Worm (Caenorhabditis elegans) whole organism, early embryonic: ENCODE data around the gene gck-1.

ENCODE experiments used
- F13C5.2 ChIP-seq: sonication (generic microtip); optimal IDR thresholded peaks from 2 replicates; lab custom pipeline; 2017; ENCODE audit warnings: mild to moderate bottlenecking, missing genetic modification characterization, inconsistent platforms, missing compliant biosample characterization
- aly-1 ChIP-seq: sonication (generic microtip); optimal IDR thresholded peaks from 2 replicates; lab custom pipeline; 2016; ENCODE audit warnings: missing genetic modification characterization, missing compliant biosample characterization
- ama-1 ChIP-seq: fragments of 150-350 bp; optimal IDR thresholded peaks from 2 replicates; lab custom pipeline; 2014
- ceh-13 ChIP-seq: fragments of 200-800 bp; sonication (Bioruptor generic); optimal IDR thresholded peaks from 2 replicates; lab custom pipeline; 2018; ENCODE audit warnings: mild to moderate bottlenecking, missing genetic modification characterization, missing compliant biosample characterization
- ceh-36 ChIP-seq: sonication (generic microtip); optimal IDR thresholded peaks from 2 replicates; lab custom pipeline; 2016; ENCODE audit warnings: missing genetic modification characterization, inconsistent platforms, missing compliant biosample characterization
- ets-7 ChIP-seq: sonication (generic microtip); optimal IDR thresholded peaks from 2 replicates; lab custom pipeline; 2016; ENCODE audit warnings: missing genotype, missing genetic modification characterization, missing compliant biosample characterization
- flt-1 ChIP-seq: fragments of 200-800 bp; sonication (Bioruptor generic); IDR thresholded peaks from 2 replicates; pipeline ENCODE4 v1.3.6; 2022; ENCODE audit warnings: missing genetic modification characterization, missing compliant biosample characterization
- hmbx-1 ChIP-seq: sonication (generic microtip); optimal IDR thresholded peaks from 2 replicates; lab custom pipeline; 2016; ENCODE audit warnings: mild to moderate bottlenecking, missing genetic modification characterization, missing compliant biosample characterization
- hmg-4 ChIP-seq: fragments of 200-800 bp; sonication (Bioruptor generic); optimal IDR thresholded peaks from 2 replicates; lab custom pipeline; 2018; ENCODE audit warnings: mild to moderate bottlenecking, missing genetic modification characterization, missing compliant biosample characterization
- pes-1 ChIP-seq: fragments of 200-800 bp; sonication (Bioruptor generic); IDR thresholded peaks from 2 replicates; pipeline ENCODE4 v1.3.6; 2022; ENCODE audit warnings: missing genetic modification reagents, missing genetic modification characterization, missing compliant biosample characterization
- scrt-1 ChIP-seq: fragments of 200-800 bp; sonication (Bioruptor generic); IDR thresholded peaks from 2 replicates; pipeline ENCODE4 v1.3.6; 2022; ENCODE audit warnings: missing genetic modification characterization, missing compliant biosample characterization
- sea-1 ChIP-seq: fragments of 200-800 bp; sonication (Bioruptor generic); conservative IDR thresholded peaks from 2 replicates; pipeline ENCODE4 v1.3.6; 2022; ENCODE audit warnings: missing genetic modification characterization, missing compliant biosample characterization
- tbx-11 ChIP-seq: fragments of 200-800 bp; sonication (Bioruptor generic); IDR thresholded peaks from 2 replicates; pipeline ENCODE4 v1.3.6; 2022; ENCODE audit warnings: missing genetic modification characterization, missing compliant biosample characterization
- tra-4 ChIP-seq: sonication (generic microtip); optimal IDR thresholded peaks from 2 replicates; lab custom pipeline; 2017; ENCODE audit warnings: missing genetic modification characterization, missing compliant biosample characterization

DNA sequence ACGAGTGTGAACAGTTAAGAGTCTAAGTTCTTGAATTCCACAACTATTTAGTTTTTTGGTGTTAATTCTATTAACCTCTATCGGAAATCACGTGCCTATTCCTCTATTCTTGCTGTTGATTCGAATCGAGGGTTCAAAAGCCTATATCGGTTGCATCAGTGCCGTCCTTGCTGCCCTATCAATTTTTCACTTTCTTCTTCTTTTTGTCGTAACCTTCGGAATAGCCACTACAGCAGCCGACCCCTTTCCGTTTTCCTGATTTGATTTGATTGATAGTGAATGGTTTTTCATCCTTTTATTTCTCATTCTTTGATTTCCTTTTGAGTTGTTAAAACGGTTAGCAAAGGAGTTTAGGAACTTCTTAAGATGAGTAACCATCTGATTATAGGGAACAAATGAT lies 46.7 kb downstream of the gck-1 start:
- no peak for TF ChIP-seq flt-1 (GFP tag; lab: Robert Waterston, UW)
- TF ChIP-seq ets-7 (tag; lab: Kevin White, UChicago): no peak
- TF ChIP-seq tbx-11 (GFP tag; lab: Robert Waterston, UW): no peak
- TF ChIP-seq ceh-13 (GFP tag; lab: Kevin White, UChicago): no peak
- TF ChIP-seq ama-1 (lab: Kevin White, UChicago): no peak
- TF ChIP-seq aly-1 (tag; lab: Kevin White, UChicago): no peak
- no peak for TF ChIP-seq pes-1 (GFP tag; lab: Robert Waterston, UW)
- no peak for TF ChIP-seq ceh-36 (tag; lab: Kevin White, UChicago)
- no peak for TF ChIP-seq scrt-1 (GFP tag; lab: Robert Waterston, UW)
- no peak for TF ChIP-seq hmg-4
- TF ChIP-seq tra-4 (tag; lab: Kevin White, UChicago): no peak
- TF ChIP-seq hmbx-1 (tag; lab: Kevin White, UChicago): no peak
- TF ChIP-seq sea-1 (GFP tag; lab: Robert Waterston, UW): no peak
- no peak for TF ChIP-seq F13C5.2 (tag; lab: Kevin White, UChicago)
